Worm (Caenorhabditis elegans): Measurements from ENCODE around the gene clec-212.

DNA sequence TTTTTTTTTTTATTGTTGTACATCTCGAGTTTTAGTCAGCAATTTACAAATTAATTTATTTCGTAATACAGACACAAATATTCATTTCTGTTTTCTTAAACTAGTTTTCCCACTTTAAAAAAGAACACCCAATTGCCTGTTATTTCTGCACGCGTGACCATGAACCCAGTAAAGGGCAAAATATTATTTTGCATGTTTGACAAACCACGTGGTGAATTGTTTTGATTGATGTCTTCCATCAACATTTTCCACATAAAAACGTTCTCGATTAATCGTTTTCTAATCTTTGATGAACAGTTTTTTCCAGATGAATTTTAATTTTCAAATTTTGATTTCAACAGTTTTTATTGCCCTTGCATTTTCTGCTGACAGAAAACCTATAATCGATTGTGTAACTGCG lies 44.5 kb downstream of the clec-212 start, which contains the start of gene C54F6.18:
- TF ChIP-seq nhr-12 (tag; optimal IDR thresholded peaks at IDR 0.05) (no peak), unc-62 (GFP tag; optimal IDR thresholded peaks at IDR 0.05) (no peak)
